Worm (Caenorhabditis elegans) whole organism, L1 larva: Measurements from ENCODE around the gene R09H10.1.

Experiments used
- F16B12.6 ChIP-seq: fragments of 150-350 bp; optimal IDR thresholded peaks from 2 replicates; lab custom pipeline; 2014; ENCODE audit warnings: missing biosample characterization, missing genetic modification characterization
- ces-1 ChIP-seq: fragments of 150-350 bp; optimal IDR thresholded peaks from 2 replicates; lab custom pipeline; 2014; ENCODE audit warnings: missing biosample characterization, missing genetic modification reagents, missing genetic modification characterization
- lin-13 ChIP-seq: fragments of 150-350 bp; optimal IDR thresholded peaks from 2 replicates; lab custom pipeline; 2014; ENCODE audit warnings: missing biosample characterization, missing genetic modification reagents, missing genetic modification characterization
- lsy-2 ChIP-seq, 2 experiments: fragments of 150-350 bp; optimal IDR thresholded peaks; 2 replicates each; lab custom pipeline; 2014; ENCODE audit warnings: missing biosample characterization in 2 of 2, missing genetic modification characterization in 2 of 2
- mef-2 ChIP-seq: fragments of 150-350 bp; optimal IDR thresholded peaks from 2 replicates; lab custom pipeline; 2014; ENCODE audit warnings: missing biosample characterization, missing genetic modification characterization
- unc-62 ChIP-seq: fragments of 150-350 bp; optimal IDR thresholded peaks from 2 replicates; lab custom pipeline; 2014; ENCODE audit warnings: missing biosample characterization, missing genetic modification reagents, missing genetic modification characterization

- TF ChIP-seq unc-62 (GFP tag; lab: Kevin White, UChicago) (no peak), ces-1 (no peak), lsy-2 (tag; optimal IDR thresholded peaks at IDR 0.05; lab: Kevin White, UChicago) (no peak), mef-2 (tag; lab: Kevin White, UChicago) (no peak), F16B12.6 (tag; lab: Kevin White, UChicago) (no peak), lin-13 (GFP tag; lab: Kevin White, UChicago) (no peak)
These were observed 14.9 kb downstream of the R09H10.1 start, which contains the start of gene ptr-14 for ce11 chrIV:10614918-10615477.
